4 worm cellular contexts compared by ENCODE assay signal in the genomic region with DNA sequence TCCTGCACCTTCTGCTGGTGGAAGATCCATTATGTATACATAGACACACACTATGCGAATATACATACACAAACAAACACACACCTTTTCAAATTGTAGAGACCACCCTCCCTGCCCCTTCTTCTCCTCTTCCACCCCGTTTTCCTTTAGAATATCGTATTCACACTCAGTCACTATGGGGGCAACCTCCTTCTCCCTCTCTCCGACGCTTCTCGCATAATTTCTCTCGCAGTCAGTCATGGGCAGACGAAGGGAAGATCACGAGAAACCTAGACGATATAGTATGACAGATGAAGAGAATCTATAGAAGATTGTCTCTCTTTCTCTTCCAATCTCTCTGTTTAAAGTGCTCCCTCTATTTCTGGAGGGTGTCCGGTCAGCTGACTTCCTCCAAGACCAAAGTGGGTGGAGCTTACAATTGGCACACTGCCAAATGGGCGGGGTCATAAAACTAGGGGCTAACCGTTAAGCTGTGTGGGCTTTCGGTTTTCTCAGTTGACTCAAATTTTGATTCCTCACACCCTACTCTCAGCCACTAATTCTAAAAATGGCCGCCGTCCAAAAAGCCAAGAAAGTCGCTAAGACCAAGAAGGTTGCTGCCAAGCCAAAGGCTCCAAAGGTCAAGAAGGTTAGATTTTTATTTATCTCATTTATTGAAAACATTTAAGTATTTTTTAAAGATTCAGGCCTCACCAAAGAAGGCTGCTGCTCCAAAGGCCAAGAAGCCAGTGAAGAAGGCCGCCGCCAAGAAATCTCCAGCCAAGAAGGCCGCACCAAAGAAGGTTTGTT.
TF ChIP-seq lines count a peak whose summit lies in the region.

TSS of gene hil-7 (plus strand) at position 446 of the 789 bp plus-strand sequence.

TF ChIP-seq in whole organism, L2 larva, 48 proteins besides CTCF, POLR2A, EP300 and RAD21 (continued from another document):
- TF ChIP-seq nhr-129 (tag; optimal IDR thresholded peaks at IDR 0.05; lab: Kevin White, UChicago) (peak; percentile 83), Y55F3AM.14 (GFP tag; optimal IDR thresholded peaks at IDR 0.05; lab: Kevin White, UChicago) (no peak), ztf-4 (tag; optimal IDR thresholded peaks at IDR 0.05; lab: Kevin White, UChicago) (no peak), snpc-4 (tag; optimal IDR thresholded peaks at IDR 0.05; lab: Kevin White, UChicago) (no peak), mab-5 (tag; optimal IDR thresholded peaks at IDR 0.05; lab: Kevin White, UChicago) (peak; percentile 68), nhr-12 (tag; optimal IDR thresholded peaks at IDR 0.05; lab: Kevin White, UChicago) (no peak), F13H6.1 (tag; optimal IDR thresholded peaks at IDR 0.05; lab: Kevin White, UChicago) (peak; percentile 72), sem-4 (tag; optimal IDR thresholded peaks at IDR 0.05; lab: Kevin White, UChicago) (no peak), R02D3.7 (tag; optimal IDR thresholded peaks at IDR 0.05; lab: Kevin White, UChicago) (no peak), C34F6.9 (tag; optimal IDR thresholded peaks at IDR 0.05; lab: Kevin White, UChicago) (peak; percentile 89), nhr-25 (tag; optimal IDR thresholded peaks at IDR 0.05; lab: Kevin White, UChicago) (no peak), nhr-6 (tag; optimal IDR thresholded peaks at IDR 0.05; lab: Kevin White, UChicago) (peak; percentile 31)
TF ChIP-seq in whole organism, L2 larva: peak in this region for 10.

TF ChIP-seq in whole organism, L4 larva, 104 proteins besides CTCF, POLR2A, EP300 and RAD21 (continued from another document):
- TF ChIP-seq hlh-30 (tag; optimal IDR thresholded peaks at IDR 0.05; lab: Kevin White, UChicago; ENCODE audit: insufficient read depth) (peak; percentile 81), nhr-102 (tag; optimal IDR thresholded peaks at IDR 0.05; lab: Kevin White, UChicago) (no peak), ztf-11 (tag; optimal IDR thresholded peaks at IDR 0.05; lab: Kevin White, UChicago) (no peak), egl-27 (tag; optimal IDR thresholded peaks at IDR 0.05; lab: Kevin White, UChicago) (no peak), nhr-42 (GFP tag; IDR thresholded peaks at IDR 0.05; lab: Robert Waterston, UW) (no peak), lim-7 (GFP tag; IDR thresholded peaks at IDR 0.05; lab: Robert Waterston, UW) (no peak), daf-8 (GFP tag; IDR thresholded peaks at IDR 0.05; lab: Robert Waterston, UW) (no peak), aha-1 (tag; lab: Kevin White, UChicago) (peak; percentile 19), ceh-44 (GFP tag; IDR thresholded peaks at IDR 0.05; lab: Robert Waterston, UW) (no peak), F10B5.3 (tag; optimal IDR thresholded peaks at IDR 0.05; lab: Kevin White, UChicago) (no peak), spr-1 (tag; optimal IDR thresholded peaks at IDR 0.05; lab: Kevin White, UChicago) (no peak), ctbp-1 (GFP tag; IDR thresholded peaks at IDR 0.05; lab: Robert Waterston, UW) (no peak), fkh-10 (GFP tag; optimal IDR thresholded peaks at IDR 0.05; lab: Kevin White, UChicago) (no peak), nhr-28 (tag; optimal IDR thresholded peaks at IDR 0.05; lab: Kevin White, UChicago) (peak; percentile 3), mdl-1 (tag; optimal IDR thresholded peaks at IDR 0.05; lab: Kevin White, UChicago) (no peak), dve-1 (tag; optimal IDR thresholded peaks at IDR 0.05; lab: Kevin White, UChicago; ENCODE audit: insufficient read depth) (peak; percentile 35), nhr-10 (tag; optimal IDR thresholded peaks at IDR 0.05; lab: Kevin White, UChicago) (no peak), egl-43 (GFP tag; IDR thresholded peaks at IDR 0.05; lab: Robert Waterston, UW) (no peak), ceh-20 (GFP tag; IDR thresholded peaks at IDR 0.05; lab: Robert Waterston, UW) (no peak)

TF ChIP-seq in whole organism, late embryonic, 69 proteins besides CTCF, POLR2A, EP300 and RAD21 (continued from another document):
- no peak for TF ChIP-seq ceh-9 (tag; optimal IDR thresholded peaks at IDR 0.05; lab: Kevin White, UChicago)
- TF ChIP-seq K09A11.1 (tag; optimal IDR thresholded peaks at IDR 0.05; lab: Kevin White, UChicago; ENCODE audit: insufficient read depth) = peak; percentile 19
- TF ChIP-seq F13H6.1 (tag; optimal IDR thresholded peaks at IDR 0.05; lab: Kevin White, UChicago) = peak; percentile 28
- no peak for TF ChIP-seq ceh-48 (tag; optimal IDR thresholded peaks at IDR 0.05; lab: Kevin White, UChicago)
- peak; percentile 25 for TF ChIP-seq ahr-1 (tag; optimal IDR thresholded peaks at IDR 0.05; lab: Kevin White, UChicago)
- no peak for TF ChIP-seq lin-11 (tag; optimal IDR thresholded peaks at IDR 0.05; lab: Kevin White, UChicago)
- TF ChIP-seq fkh-6 (tag; optimal IDR thresholded peaks at IDR 0.05; lab: Kevin White, UChicago) = peak; percentile 17
- no peak for TF ChIP-seq nhr-11 (tag; optimal IDR thresholded peaks at IDR 0.05; lab: Kevin White, UChicago)
- TF ChIP-seq C08G9.2 (tag; optimal IDR thresholded peaks at IDR 0.05; lab: Kevin White, UChicago) = no peak
- TF ChIP-seq odd-2 (tag; optimal IDR thresholded peaks at IDR 0.05; lab: Kevin White, UChicago) = no peak
- peak; percentile 82 for TF ChIP-seq ceh-22 (tag; optimal IDR thresholded peaks at IDR 0.05; lab: Kevin White, UChicago)
- no peak for TF ChIP-seq hlh-13 (GFP tag; optimal IDR thresholded peaks at IDR 0.05; lab: Kevin White, UChicago)
- TF ChIP-seq sox-2 (GFP tag; IDR thresholded peaks at IDR 0.05; lab: Robert Waterston, UW) = peak; percentile 46; the same call in 1 of the 2 replicates
- no peak for TF ChIP-seq mec-3 (tag; optimal IDR thresholded peaks at IDR 0.05; lab: Kevin White, UChicago; ENCODE audit: borderline replicate concordance)
- TF ChIP-seq C38D4.7 (GFP tag; optimal IDR thresholded peaks at IDR 0.05; lab: Kevin White, UChicago) = no peak
- TF ChIP-seq dve-1 (tag; optimal IDR thresholded peaks at IDR 0.05; lab: Kevin White, UChicago) = peak; percentile 51
- TF ChIP-seq hlh-8 (tag; optimal IDR thresholded peaks at IDR 0.05; lab: Kevin White, UChicago) = peak; percentile 17
- TF ChIP-seq che-1 (tag; optimal IDR thresholded peaks at IDR 0.05; lab: Kevin White, UChicago) = no peak
- TF ChIP-seq pqm-1 (tag; optimal IDR thresholded peaks at IDR 0.05; lab: Kevin White, UChicago) = no peak
- no peak for TF ChIP-seq pha-4 (tag; optimal IDR thresholded peaks at IDR 0.05; lab: Kevin White, UChicago)
- peak; percentile 87 for TF ChIP-seq ceh-18 (tag; optimal IDR thresholded peaks at IDR 0.05; lab: Kevin White, UChicago)
- peak; percentile 63 for TF ChIP-seq ceh-2 (tag; optimal IDR thresholded peaks at IDR 0.05; lab: Kevin White, UChicago)
- TF ChIP-seq eyg-1 (tag; optimal IDR thresholded peaks at IDR 0.05; lab: Kevin White, UChicago) = peak; percentile 81
- no peak for TF ChIP-seq sox-4 (tag; optimal IDR thresholded peaks at IDR 0.05; lab: Kevin White, UChicago)
- TF ChIP-seq dmd-4 (tag; optimal IDR thresholded peaks at IDR 0.05; lab: Kevin White, UChicago; ENCODE audit: borderline replicate concordance) = peak; percentile 25
- TF ChIP-seq T23F11.4 (GFP tag; optimal IDR thresholded peaks at IDR 0.05; lab: Kevin White, UChicago) = no peak
- TF ChIP-seq ceh-24 (tag; optimal IDR thresholded peaks at IDR 0.05; lab: Kevin White, UChicago) = no peak
- no peak for TF ChIP-seq pat-9 (tag; optimal IDR thresholded peaks at IDR 0.05; lab: Kevin White, UChicago)
- TF ChIP-seq ref-2 (tag; optimal IDR thresholded peaks at IDR 0.05; lab: Kevin White, UChicago) = peak; percentile 61
- peak; percentile 87 for TF ChIP-seq tbx-2 (tag; optimal IDR thresholded peaks at IDR 0.05; lab: Kevin White, UChicago)
- no peak for TF ChIP-seq ttx-3 (tag; optimal IDR thresholded peaks at IDR 0.05; lab: Kevin White, UChicago)
- no peak for TF ChIP-seq npax-4 (tag; optimal IDR thresholded peaks at IDR 0.05; lab: Kevin White, UChicago)
- TF ChIP-seq elt-2 (tag; optimal IDR thresholded peaks at IDR 0.05; lab: Kevin White, UChicago) = peak; percentile 0
- peak; percentile 94 for TF ChIP-seq ama-1 (optimal IDR thresholded peaks at IDR 0.05; lab: Kevin White, UChicago)
- TF ChIP-seq unc-3 (GFP tag; conservative IDR thresholded peaks at IDR 0.05; lab: Robert Waterston, UW) = no peak
- no peak for TF ChIP-seq unc-3 (tag; optimal IDR thresholded peaks at IDR 0.05; lab: Kevin White, UChicago)
- TF ChIP-seq gmeb-2 (tag; optimal IDR thresholded peaks at IDR 0.05; lab: Kevin White, UChicago) = no peak
- no peak for TF ChIP-seq ceh-45 (GFP tag; IDR thresholded peaks at IDR 0.05; lab: Robert Waterston, UW)
- TF ChIP-seq rnt-1 (tag; optimal IDR thresholded peaks at IDR 0.05; lab: Kevin White, UChicago) = peak; percentile 72
- TF ChIP-seq ceh-30 (tag; optimal IDR thresholded peaks at IDR 0.05; lab: Kevin White, UChicago) = peak; percentile 66
- no peak for TF ChIP-seq K02D7.2 (tag; optimal IDR thresholded peaks at IDR 0.05; lab: Kevin White, UChicago)
- TF ChIP-seq pha-2 (tag; optimal IDR thresholded peaks at IDR 0.05; lab: Kevin White, UChicago) = peak; percentile 51
- TF ChIP-seq ceh-6 (GFP tag; optimal IDR thresholded peaks at IDR 0.05; lab: Kevin White, UChicago) = peak; percentile 58
- TF ChIP-seq sdc-2 (tag; optimal IDR thresholded peaks at IDR 0.05; lab: Kevin White, UChicago) = peak; percentile 78
- peak; percentile 56 for TF ChIP-seq madf-2 (tag; optimal IDR thresholded peaks at IDR 0.05; lab: Kevin White, UChicago)
- TF ChIP-seq nhr-232 (tag; optimal IDR thresholded peaks at IDR 0.05; lab: Kevin White, UChicago) = peak; percentile 11
- peak; percentile 34 for TF ChIP-seq ztf-16 (tag; optimal IDR thresholded peaks at IDR 0.05; lab: Kevin White, UChicago)

TF ChIP-seq in whole organism, mixed stage, embryonic, 35 proteins besides CTCF, POLR2A, EP300 and RAD21 (continued from another document):
- no peak for TF ChIP-seq tbx-8 (GFP tag; optimal IDR thresholded peaks at IDR 0.05; lab: Kevin White, UChicago)
- peak; percentile 21 for TF ChIP-seq nhr-2 (tag; optimal IDR thresholded peaks at IDR 0.05; lab: Kevin White, UChicago)
